Worm (Caenorhabditis elegans) whole organism, early embryonic: ENCODE data around the gene C49C3.10.

ENCODE experiments used
- F13C5.2 ChIP-seq: sonication (generic microtip); optimal IDR thresholded peaks from 2 replicates; lab custom pipeline; 2017; ENCODE audit warnings: mild to moderate bottlenecking, missing genetic modification characterization, inconsistent platforms, missing compliant biosample characterization
- aly-1 ChIP-seq: sonication (generic microtip); optimal IDR thresholded peaks from 2 replicates; lab custom pipeline; 2016; ENCODE audit warnings: missing genetic modification characterization, missing compliant biosample characterization
- ama-1 ChIP-seq: fragments of 150-350 bp; optimal IDR thresholded peaks from 2 replicates; lab custom pipeline; 2014
- ceh-13 ChIP-seq: fragments of 200-800 bp; sonication (Bioruptor generic); optimal IDR thresholded peaks from 2 replicates; lab custom pipeline; 2018; ENCODE audit warnings: mild to moderate bottlenecking, missing genetic modification characterization, missing compliant biosample characterization
- ets-7 ChIP-seq: sonication (generic microtip); optimal IDR thresholded peaks from 2 replicates; lab custom pipeline; 2016; ENCODE audit warnings: missing genotype, missing genetic modification characterization, missing compliant biosample characterization
- flt-1 ChIP-seq: fragments of 200-800 bp; sonication (Bioruptor generic); IDR thresholded peaks from 2 replicates; pipeline ENCODE4 v1.3.6; 2022; ENCODE audit warnings: missing genetic modification characterization, missing compliant biosample characterization
- hmbx-1 ChIP-seq: sonication (generic microtip); optimal IDR thresholded peaks from 2 replicates; lab custom pipeline; 2016; ENCODE audit warnings: mild to moderate bottlenecking, missing genetic modification characterization, missing compliant biosample characterization
- hmg-4 ChIP-seq: fragments of 200-800 bp; sonication (Bioruptor generic); optimal IDR thresholded peaks from 2 replicates; lab custom pipeline; 2018; ENCODE audit warnings: mild to moderate bottlenecking, missing genetic modification characterization, missing compliant biosample characterization
- pes-1 ChIP-seq: fragments of 200-800 bp; sonication (Bioruptor generic); IDR thresholded peaks from 2 replicates; pipeline ENCODE4 v1.3.6; 2022; ENCODE audit warnings: missing genetic modification reagents, missing genetic modification characterization, missing compliant biosample characterization
- scrt-1 ChIP-seq: fragments of 200-800 bp; sonication (Bioruptor generic); IDR thresholded peaks from 2 replicates; pipeline ENCODE4 v1.3.6; 2022; ENCODE audit warnings: missing genetic modification characterization, missing compliant biosample characterization
- sea-1 ChIP-seq: fragments of 200-800 bp; sonication (Bioruptor generic); conservative IDR thresholded peaks from 2 replicates; pipeline ENCODE4 v1.3.6; 2022; ENCODE audit warnings: missing genetic modification characterization, missing compliant biosample characterization
- tbx-11 ChIP-seq: fragments of 200-800 bp; sonication (Bioruptor generic); IDR thresholded peaks from 2 replicates; pipeline ENCODE4 v1.3.6; 2022; ENCODE audit warnings: missing genetic modification characterization, missing compliant biosample characterization
- tbx-37 ChIP-seq: fragments of 200-800 bp; sonication (Bioruptor generic); conservative IDR thresholded peaks from 2 replicates; pipeline ENCODE4 v1.3.6; 2022; ENCODE audit warnings: missing genetic modification reagents, missing genetic modification characterization, missing compliant biosample characterization
- tra-4 ChIP-seq: sonication (generic microtip); optimal IDR thresholded peaks from 2 replicates; lab custom pipeline; 2017; ENCODE audit warnings: missing genetic modification characterization, missing compliant biosample characterization

DNA sequence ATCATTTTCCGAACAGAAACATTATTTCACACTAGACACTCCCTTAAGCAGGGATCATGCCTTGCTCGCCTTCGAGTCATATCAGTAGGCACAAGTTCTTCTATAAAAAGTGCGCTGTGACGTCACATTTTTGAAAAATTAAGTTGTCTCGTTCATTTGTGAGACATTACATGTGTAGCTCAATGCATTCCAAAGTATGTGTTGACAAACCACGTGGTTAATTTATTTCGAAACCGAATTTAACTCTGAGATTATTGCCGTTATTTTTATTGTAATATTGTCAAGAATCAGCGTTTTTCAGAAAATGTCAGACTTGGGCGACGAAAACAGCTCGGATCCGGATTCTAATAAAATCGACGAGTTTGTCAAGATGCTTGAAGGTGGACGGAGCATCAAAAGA, 44.3 kb downstream of the C49C3.10 start, which contains the start of gene T28F3.5:
- no peak for TF ChIP-seq F13C5.2
- TF ChIP-seq ama-1 (lab: Kevin White, UChicago) = no peak
- no peak for TF ChIP-seq ceh-13 (GFP tag; lab: Kevin White, UChicago)
- no peak for TF ChIP-seq hmbx-1 (tag; lab: Kevin White, UChicago)
- no peak for TF ChIP-seq flt-1 (GFP tag; lab: Robert Waterston, UW)
- no peak for TF ChIP-seq scrt-1
- no peak for TF ChIP-seq tbx-37
- TF ChIP-seq tra-4 (tag; lab: Kevin White, UChicago) = no peak
- no peak for TF ChIP-seq tbx-11 (GFP tag; lab: Robert Waterston, UW)
- TF ChIP-seq sea-1 (GFP tag; lab: Robert Waterston, UW) = no peak
- no peak for TF ChIP-seq aly-1
- no peak for TF ChIP-seq ets-7 (tag; lab: Kevin White, UChicago)
- TF ChIP-seq pes-1 (GFP tag; lab: Robert Waterston, UW) = no peak
- TF ChIP-seq hmg-4 (GFP tag; lab: Kevin White, UChicago) = no peak
